Worm (Caenorhabditis elegans) whole organism, midembryonic: ENCODE measurements around the gene C24H12.8.

Experiments used
- cog-1 ChIP-seq: sonication (generic microtip); optimal IDR thresholded peaks from 2 replicates; lab custom pipeline; 2016; ENCODE audit warnings: missing genetic modification characterization, missing compliant biosample characterization
- flt-1 ChIP-seq: fragments of 200-800 bp; sonication (Bioruptor generic); IDR thresholded peaks from 2 replicates; pipeline ENCODE4 v1.3.6; 2022; ENCODE audit warnings: missing genetic modification characterization, missing compliant biosample characterization
- med-1 ChIP-seq: sonication (generic microtip); optimal IDR thresholded peaks from 2 replicates; lab custom pipeline; 2017; ENCODE audit warnings: missing genetic modification characterization, mild to moderate bottlenecking, missing compliant biosample characterization, antibody characterized with exemption, missing genetic modification reagents; ENCODE audit not compliant: insufficient read depth
- ref-1 ChIP-seq: fragments of 200-800 bp; sonication (Bioruptor generic); conservative IDR thresholded peaks from 2 replicates; pipeline ENCODE4 v1.3.6; 2022; ENCODE audit warnings: missing genetic modification reagents, missing genetic modification characterization, missing compliant biosample characterization
- ztf-23 ChIP-seq: fragments of 200-800 bp; sonication (Bioruptor generic); IDR thresholded peaks from 2 replicates; pipeline ENCODE4 v1.3.6; 2022; ENCODE audit warnings: missing genetic modification reagents, missing genetic modification characterization, missing compliant biosample characterization
- ztf-29 ChIP-seq: fragments of 200-800 bp; sonication (Bioruptor generic); IDR thresholded peaks from 2 replicates; pipeline ENCODE4 v1.3.6; 2022; ENCODE audit warnings: missing genetic modification reagents, missing genetic modification characterization, missing compliant biosample characterization

DNA sequence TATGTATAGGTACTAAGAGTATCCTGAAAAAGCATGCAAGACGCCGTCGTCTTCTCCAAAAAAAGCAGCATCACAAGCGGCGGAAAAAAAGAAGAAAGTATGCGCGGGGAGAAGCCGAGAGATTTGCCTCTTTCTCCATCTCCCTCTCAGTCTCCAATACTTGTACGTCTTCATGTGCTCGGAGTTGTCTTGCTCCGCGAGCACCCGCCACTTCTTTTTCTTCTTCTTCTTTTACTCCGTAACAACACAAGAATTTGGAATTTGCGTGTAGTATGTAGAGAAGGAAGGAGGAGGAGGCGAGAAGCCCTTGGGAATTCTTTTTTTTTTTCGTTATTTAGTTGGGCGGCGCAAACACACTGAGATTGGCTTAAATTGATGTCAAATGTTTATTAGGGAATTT, 21.8 kb downstream of the C24H12.8 start:
- no peak for TF ChIP-seq flt-1
- no peak for TF ChIP-seq cog-1
- TF ChIP-seq ref-1 (GFP tag; lab: Robert Waterston, UW) = no peak
- no peak for TF ChIP-seq ztf-29
- no peak for TF ChIP-seq med-1 (GFP tag; lab: Kevin White, UChicago)
- TF ChIP-seq ztf-23 (GFP tag; lab: Robert Waterston, UW) = no peak
